Fruit fly (Drosophila melanogaster) whole organism, adult: ENCODE measurements around the gene CG12010.

Experiments used
- CG11617 ChIP-seq: fragments of 200-800 bp; sonication (Bioruptor generic); optimal IDR thresholded peaks from 2 replicates; lab custom pipeline; 2017; ENCODE audit warnings: mild to moderate bottlenecking, missing biosample characterization, missing genetic modification reagents, missing genetic modification characterization
- CG12768 ChIP-seq: fragments of 200-800 bp; sonication (Bioruptor generic); optimal IDR thresholded peaks from 2 replicates; lab custom pipeline; 2017; ENCODE audit warnings: missing biosample characterization, missing genetic modification characterization, mild to moderate bottlenecking, moderate library complexity, missing genetic modification reagents
- CG14711 ChIP-seq: fragments of 200-800 bp; sonication (Bioruptor generic); optimal IDR thresholded peaks from 2 replicates; lab custom pipeline; 2018; ENCODE audit warnings: missing biosample characterization, mild to moderate bottlenecking, missing genetic modification characterization, moderate library complexity
- CG1620 ChIP-seq: fragments of 200-800 bp; sonication (Bioruptor generic); optimal IDR thresholded peaks from 2 replicates; lab custom pipeline; 2016; ENCODE audit warnings: missing biosample characterization, missing genetic modification characterization
- CG33017 ChIP-seq: fragments of 200-800 bp; sonication (Bioruptor generic); optimal IDR thresholded peaks from 2 replicates; lab custom pipeline; 2018; ENCODE audit warnings: missing biosample characterization, mild to moderate bottlenecking, missing genetic modification characterization, moderate library complexity
- CG5204 ChIP-seq: fragments of 200-800 bp; sonication (Bioruptor generic); optimal IDR thresholded peaks from 2 replicates; lab custom pipeline; 2016; ENCODE audit warnings: missing biosample characterization, missing genetic modification characterization
- CG7045 ChIP-seq: fragments of 200-800 bp; sonication (Bioruptor generic); optimal IDR thresholded peaks from 2 replicates; lab custom pipeline; 2017; ENCODE audit warnings: missing biosample characterization, mild to moderate bottlenecking, missing genetic modification characterization
- CG7101 ChIP-seq: fragments of 200-800 bp; sonication (Bioruptor generic); optimal IDR thresholded peaks from 2 replicates; lab custom pipeline; 2018; ENCODE audit warnings: missing biosample characterization, mild to moderate bottlenecking, missing genetic modification characterization, moderate library complexity
- Clk ChIP-seq: fragments of 200-800 bp; sonication (Bioruptor generic); optimal IDR thresholded peaks from 2 replicates; lab custom pipeline; 2017; ENCODE audit warnings: missing biosample characterization, missing genetic modification characterization
- Crg-1 ChIP-seq: fragments of 200-800 bp; sonication (Bioruptor generic); optimal IDR thresholded peaks from 2 replicates; lab custom pipeline; 2016; ENCODE audit warnings: missing biosample characterization, missing genetic modification characterization
- Hr96 ChIP-seq: fragments of 200-800 bp; sonication (Bioruptor generic); optimal IDR thresholded peaks from 2 replicates; lab custom pipeline; 2016; ENCODE audit warnings: missing biosample characterization, missing genetic modification characterization
- Mnt ChIP-seq: fragments of 200-800 bp; sonication (Bioruptor generic); optimal IDR thresholded peaks from 2 replicates; lab custom pipeline; 2016; ENCODE audit warnings: missing biosample characterization, mild to moderate bottlenecking, missing genetic modification characterization
- bab1 ChIP-seq: fragments of 200-800 bp; sonication (Bioruptor generic); optimal IDR thresholded peaks from 3 replicates; lab custom pipeline; 2019; ENCODE audit warnings: missing biosample characterization, mild to moderate bottlenecking, missing genetic modification characterization, moderate library complexity
- cic ChIP-seq: fragments of 200-800 bp; sonication (Bioruptor generic); optimal IDR thresholded peaks from 2 replicates; lab custom pipeline; 2017; ENCODE audit warnings: missing biosample characterization, mild to moderate bottlenecking, missing genetic modification characterization, moderate library complexity
- cnc ChIP-seq, 2 experiments: fragments of >200 bp; optimal IDR thresholded peaks; 2 replicates each; lab custom pipeline; 2017
- kay ChIP-seq: fragments of 200-800 bp; sonication (Bioruptor generic); peaks from one replicate; lab custom pipeline; 2016; ENCODE audit warnings: missing biosample characterization, missing genetic modification characterization, borderline replicate concordance
- ovo ChIP-seq: fragments of 200-800 bp; sonication (Bioruptor generic); optimal IDR thresholded peaks from 2 replicates; lab custom pipeline; 2016; ENCODE audit warnings: missing biosample characterization, missing genetic modification characterization
- pad ChIP-seq: fragments of 200-800 bp; sonication (Bioruptor generic); optimal IDR thresholded peaks from 3 replicates; lab custom pipeline; 2017; ENCODE audit warnings: missing biosample characterization, missing genetic modification characterization, mild to moderate bottlenecking, moderate library complexity, missing genetic modification reagents
- tj ChIP-seq: fragments of 200-800 bp; sonication (Bioruptor generic); optimal IDR thresholded peaks from 3 replicates; lab custom pipeline; 2017; ENCODE audit warnings: missing biosample characterization, mild to moderate bottlenecking, missing genetic modification characterization, moderate library complexity
- toe ChIP-seq: fragments of 200-800 bp; sonication (Bioruptor generic); optimal IDR thresholded peaks from 2 replicates; lab custom pipeline; 2016; ENCODE audit warnings: missing biosample characterization, missing genetic modification characterization

CG12010 gene

dm6 chr3L:3418207-3419086, 44.4 kb downstream of the CG12010 start:
- no peak for TF ChIP-seq cnc (optimal IDR thresholded peaks at IDR 0.05; lab: Kevin White, UChicago)
- TF ChIP-seq bab1 (GFP tag; lab: Kevin White, UChicago) = no peak
- TF ChIP-seq CG7101 = peak; percentile 65
- peak; percentile 79 for TF ChIP-seq ovo
- peak; percentile 80 for TF ChIP-seq pad (GFP tag; lab: Kevin White, UChicago)
- peak; percentile 81 for TF ChIP-seq CG11617 (GFP tag; lab: Kevin White, UChicago)
- peak; percentile 70 for TF ChIP-seq CG14711 (tag; lab: Kevin White, UChicago)
- TF ChIP-seq Hr96 = peak; percentile 10
- peak; percentile 17 for TF ChIP-seq Clk (GFP tag; lab: Kevin White, UChicago)
- TF ChIP-seq toe (GFP tag; lab: Kevin White, UChicago) = peak; percentile 22
- TF ChIP-seq CG33017 (tag; lab: Kevin White, UChicago) = peak; percentile 75
- TF ChIP-seq kay = no peak
- peak; percentile 71 for TF ChIP-seq CG5204 (GFP tag; lab: Kevin White, UChicago)
- peak; percentile 78 for TF ChIP-seq Crg-1
- peak; percentile 88 for TF ChIP-seq tj (GFP tag; lab: Kevin White, UChicago)
- TF ChIP-seq CG1620 = no peak
- peak; percentile 100 for TF ChIP-seq cic
- peak; percentile 48 for TF ChIP-seq Mnt (GFP tag; lab: Kevin White, UChicago)
- TF ChIP-seq CG7045 (GFP tag; lab: Kevin White, UChicago) = peak; percentile 72
- TF ChIP-seq CG12768 (GFP tag; lab: Kevin White, UChicago) = peak; percentile 86

- no peak for TF ChIP-seq ovo
- TF ChIP-seq kay = peak; percentile 35
- no peak for TF ChIP-seq CG7101
- TF ChIP-seq Hr96 = no peak
- TF ChIP-seq CG14711 (tag; lab: Kevin White, UChicago) = peak; percentile 91
Observed at dm6 chr3L:3419369-3420232, 45.5 kb downstream of the CG12010 start.

- TF ChIP-seq CG7101 (no peak), CG14711 (tag; lab: Kevin White, UChicago) (peak; percentile 26), CG7045 (GFP tag; lab: Kevin White, UChicago) (no peak), Mnt (GFP tag; lab: Kevin White, UChicago) (peak; percentile 24), CG33017 (tag; lab: Kevin White, UChicago) (peak; percentile 10), cic (peak; percentile 100), tj (GFP tag; lab: Kevin White, UChicago) (peak; percentile 71)
Observed at dm6 chr3L:3420237-3420643, 46.2 kb downstream of the CG12010 start.

DNA sequence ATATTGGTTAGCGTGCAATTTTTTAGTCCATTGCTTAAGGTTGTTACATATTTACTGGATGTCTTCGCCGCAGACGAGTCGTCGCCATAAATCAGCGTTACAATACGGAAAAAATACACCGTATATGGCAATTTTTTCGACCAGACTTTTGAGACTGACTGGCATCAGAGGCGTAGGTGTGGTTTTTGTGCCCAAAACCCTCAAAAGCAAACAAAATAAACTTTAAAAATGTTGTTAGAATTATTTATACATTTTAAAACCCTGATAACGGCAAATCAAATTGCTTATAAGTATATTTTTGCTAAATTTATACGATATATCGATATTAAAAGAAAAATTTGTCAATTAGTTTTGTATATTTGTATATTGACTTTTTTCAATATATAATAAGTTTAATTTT, 46.6 kb downstream of the CG12010 start:
- no peak for TF ChIP-seq CG14711 (tag; lab: Kevin White, UChicago)
- TF ChIP-seq cnc (optimal IDR thresholded peaks at IDR 0.05; lab: Kevin White, UChicago) = no peak
- TF ChIP-seq CG1620 = no peak
- no peak for TF ChIP-seq Clk (GFP tag; lab: Kevin White, UChicago)
- no peak for TF ChIP-seq cic

DNA sequence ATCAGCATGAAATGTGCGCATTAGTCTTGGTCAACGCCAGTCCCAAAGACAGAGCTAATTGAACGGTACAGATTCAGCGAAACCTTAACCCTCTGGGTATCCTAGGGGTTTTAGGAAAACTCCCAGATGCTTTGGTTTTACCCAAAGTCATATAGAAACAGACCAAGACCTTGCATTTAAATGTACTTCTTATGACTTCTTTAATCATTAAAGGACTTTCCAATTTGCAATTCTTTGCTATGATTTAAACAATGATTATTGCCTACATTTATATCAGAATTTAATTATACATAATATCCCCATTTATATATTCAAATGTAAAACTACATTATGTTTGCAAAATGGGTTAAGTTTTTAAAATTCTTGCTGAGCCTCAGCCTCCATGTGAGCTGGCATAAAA, 48.9 kb downstream of the CG12010 start:
- TF ChIP-seq tj (GFP tag; lab: Kevin White, UChicago) (peak; percentile 8), toe (GFP tag; lab: Kevin White, UChicago) (no peak), Hr96 (no peak), Clk (GFP tag; lab: Kevin White, UChicago) (no peak)

DNA sequence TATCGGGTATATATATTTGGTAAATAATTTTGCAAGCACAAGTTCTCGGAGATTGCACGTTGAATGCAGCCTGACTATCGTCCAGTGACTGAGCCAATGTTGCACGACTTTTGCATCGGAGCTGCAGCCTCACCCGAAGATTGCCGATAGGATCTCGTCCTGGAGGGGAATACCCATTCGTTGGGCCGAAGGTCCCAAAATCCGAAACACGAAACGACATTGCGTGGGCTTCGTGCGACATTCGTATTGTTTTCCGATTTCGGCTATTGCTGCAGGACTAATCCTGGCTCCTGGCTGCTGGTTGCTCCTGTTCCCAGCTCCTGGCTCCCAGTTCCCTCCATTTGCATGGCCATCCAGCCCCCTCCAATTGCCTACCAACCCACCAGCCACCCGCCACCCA, 50.8 kb downstream of the CG12010 start, which contains the start of gene sty:
Gene sty, minus strand, starts transcription at position 90 of the 400 bp plus-strand sequence.
- TF ChIP-seq Crg-1 = no peak
- peak; percentile 86 for TF ChIP-seq pad (GFP tag; lab: Kevin White, UChicago)
